Fruit fly (Drosophila melanogaster) whole organism, prepupa: ENCODE measurements around the gene Task7.

Source experiments
- CG11762 ChIP-seq: fragments of 200-800 bp; sonication (Bioruptor generic); optimal IDR thresholded peaks from 3 replicates; lab custom pipeline; 2016; ENCODE audit warnings: missing biosample characterization, missing genetic modification characterization; ENCODE audit not compliant: insufficient read depth
- CG1621 ChIP-seq: fragments of 200-800 bp; sonication (Bioruptor generic); optimal IDR thresholded peaks from 3 replicates; lab custom pipeline; 2018; ENCODE audit warnings: missing biosample characterization, mild to moderate bottlenecking, missing genetic modification characterization
- CG16779 ChIP-seq: fragments of 200-800 bp; sonication (Bioruptor generic); optimal IDR thresholded peaks from 3 replicates; lab custom pipeline; 2017; ENCODE audit warnings: missing biosample characterization, mild to moderate bottlenecking, missing genetic modification characterization
- CG3919 ChIP-seq: fragments of 200-800 bp; sonication (Bioruptor generic); optimal IDR thresholded peaks from 3 replicates; lab custom pipeline; 2016; ENCODE audit warnings: missing biosample characterization, missing genetic modification characterization
- CG6276 ChIP-seq: fragments of 200-800 bp; sonication (Bioruptor generic); optimal IDR thresholded peaks from 2 replicates; lab custom pipeline; 2017; ENCODE audit warnings: missing biosample characterization, mild to moderate bottlenecking, missing genetic modification characterization
- Eip93F ChIP-seq: fragments of 200-800 bp; sonication (Bioruptor generic); optimal IDR thresholded peaks from 2 replicates; lab custom pipeline; 2016; ENCODE audit warnings: missing biosample characterization, mild to moderate bottlenecking, missing genetic modification characterization
- Ets21C ChIP-seq: fragments of 200-800 bp; sonication (Bioruptor generic); optimal IDR thresholded peaks from 3 replicates; lab custom pipeline; 2016; ENCODE audit warnings: missing biosample characterization, missing genetic modification characterization
- Hr39 ChIP-seq: fragments of 200-800 bp; sonication (Bioruptor generic); optimal IDR thresholded peaks from 2 replicates; lab custom pipeline; 2016; ENCODE audit warnings: missing biosample characterization, missing genetic modification characterization
- Sox102F ChIP-seq: fragments of 200-800 bp; sonication (Bioruptor generic); optimal IDR thresholded peaks from 2 replicates; lab custom pipeline; 2016; ENCODE audit warnings: missing biosample characterization, mild to moderate bottlenecking, missing genetic modification characterization
- Sox15 ChIP-seq: fragments of 200-800 bp; sonication (Bioruptor generic); optimal IDR thresholded peaks from 3 replicates; lab custom pipeline; 2016; ENCODE audit warnings: missing biosample characterization, missing genetic modification characterization
- acj6 ChIP-seq: fragments of 200-800 bp; sonication (Bioruptor generic); optimal IDR thresholded peaks from 3 replicates; lab custom pipeline; 2016; ENCODE audit warnings: missing biosample characterization, missing genetic modification characterization
- esn ChIP-seq: fragments of 200-800 bp; sonication (Bioruptor generic); optimal IDR thresholded peaks from 2 replicates; lab custom pipeline; 2016; ENCODE audit warnings: missing biosample characterization, mild to moderate bottlenecking, missing genetic modification characterization, moderate library complexity
- pdm3 ChIP-seq: fragments of 200-800 bp; sonication (Bioruptor generic); optimal IDR thresholded peaks from 3 replicates; lab custom pipeline; 2016; ENCODE audit warnings: missing biosample characterization, missing genetic modification characterization
- svp ChIP-seq: fragments of 200-800 bp; sonication (Bioruptor generic); peaks from one replicate; lab custom pipeline; 2016; ENCODE audit warnings: missing biosample characterization, missing genetic modification characterization

- no peak for TF ChIP-seq CG16779 (tag; lab: Kevin White, UChicago)
- TF ChIP-seq Sox15: no peak
- no peak for TF ChIP-seq Ets21C (GFP tag; lab: Kevin White, UChicago)
- no peak for TF ChIP-seq pdm3 (GFP tag; lab: Kevin White, UChicago)
- no peak for TF ChIP-seq Sox102F (GFP tag; lab: Kevin White, UChicago)
- TF ChIP-seq svp: no peak
- TF ChIP-seq acj6 (GFP tag; lab: Kevin White, UChicago): no peak
- no peak for TF ChIP-seq esn (GFP tag; lab: Kevin White, UChicago)
- TF ChIP-seq CG11762 (GFP tag; lab: Kevin White, UChicago): no peak
- no peak for TF ChIP-seq Eip93F
- no peak for TF ChIP-seq Hr39 (GFP tag; lab: Kevin White, UChicago)
- no peak for TF ChIP-seq CG3919 (GFP tag; lab: Kevin White, UChicago)
- TF ChIP-seq CG1621: no peak
- TF ChIP-seq CG6276 (GFP tag; lab: Kevin White, UChicago): no peak
Measured at dm6 chr3R:9410182-9410581, 1.9 kb downstream of the Task7 start, which contains the start of gene betaTub85D.
